Worm (Caenorhabditis elegans): ENCODE data around the gene gcy-22.

Gene gcy-22

ce11 chrV:20820033-20820432 lies 4.8 kb downstream of the gcy-22 start, which contains the start of gene T03D8.6:
Gene T03D8.6 (minus strand): TSS chrV:20820330.
- peak; percentile 68 for TF ChIP-seq blmp-1 (tag; optimal IDR thresholded peaks at IDR 0.05)
- no peak for TF ChIP-seq skn-1 (tag; optimal IDR thresholded peaks at IDR 0.05)

- no peak for TF ChIP-seq zag-1 (tag; optimal IDR thresholded peaks at IDR 0.05)
- TF ChIP-seq isw-1 (GFP tag; IDR thresholded peaks at IDR 0.05): no peak
- TF ChIP-seq lin-35 (GFP tag; optimal IDR thresholded peaks at IDR 0.05): no peak
- no peak for TF ChIP-seq C04F5.9 (tag; optimal IDR thresholded peaks at IDR 0.05)
- TF ChIP-seq efl-3 (GFP tag; optimal IDR thresholded peaks at IDR 0.05): no peak
- TF ChIP-seq ceh-63 (GFP tag; optimal IDR thresholded peaks at IDR 0.05): no peak
- no peak for TF ChIP-seq nhr-28 (tag; optimal IDR thresholded peaks at IDR 0.05)
- TF ChIP-seq lin-14 (GFP tag; optimal IDR thresholded peaks at IDR 0.05): no peak
- no peak for TF ChIP-seq xbp-1 (tag; optimal IDR thresholded peaks at IDR 0.05)
- no peak for TF ChIP-seq snu-23 (GFP tag; optimal IDR thresholded peaks at IDR 0.05)
- no peak for TF ChIP-seq unc-86 (tag; optimal IDR thresholded peaks at IDR 0.05)
- TF ChIP-seq skn-1 (tag; optimal IDR thresholded peaks at IDR 0.05): no peak
- no peak for TF ChIP-seq mep-1 (tag; optimal IDR thresholded peaks at IDR 0.05)
- no peak for TF ChIP-seq lin-39 (tag; optimal IDR thresholded peaks at IDR 0.05)
- no peak for TF ChIP-seq unc-130 (tag; optimal IDR thresholded peaks at IDR 0.05)
- TF ChIP-seq jun-1 (tag; optimal IDR thresholded peaks at IDR 0.05): no peak
- TF ChIP-seq vab-15 (tag; optimal IDR thresholded peaks at IDR 0.05): no peak
Measured at ce11 chrV:20815842-20816241, 9.0 kb downstream of the gcy-22 start, which contains the start of gene sshk-1. Gene sshk-1 (plus strand): TSS chrV:20816142.

DNA sequence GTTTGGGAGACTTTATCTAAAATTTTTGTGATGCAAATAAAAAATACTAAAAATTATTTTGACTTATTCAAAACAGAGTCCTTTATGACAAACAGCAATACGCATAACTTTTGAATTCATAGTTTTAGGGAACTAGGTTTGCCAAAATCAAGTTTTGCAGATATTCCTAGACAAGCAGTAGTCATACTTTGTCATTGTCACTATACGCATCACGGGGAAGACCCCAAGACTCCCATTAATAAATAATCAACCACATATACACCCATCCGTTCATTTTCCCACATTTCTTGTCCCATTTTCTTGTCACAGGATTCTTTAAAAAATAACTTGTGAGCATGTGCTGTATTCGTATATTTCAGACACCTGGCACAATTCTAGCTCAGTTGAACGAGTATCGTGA lies 10.4 kb downstream of the gcy-22 start, which contains the start of gene Y44A6D.7:
Gene Y44A6D.7 (plus strand): TSS at position 301 of the 400 bp plus-strand sequence.
- TF ChIP-seq lir-3 (tag; optimal IDR thresholded peaks at IDR 0.05; ENCODE audit: poor library complexity) (no peak), nhr-85 (tag) (peak; percentile 30), ceh-90 (tag; optimal IDR thresholded peaks at IDR 0.05) (no peak), ztf-11 (tag; optimal IDR thresholded peaks at IDR 0.05) (no peak)

- TF ChIP-seq nhr-12 (tag; optimal IDR thresholded peaks at IDR 0.05) (no peak), blmp-1 (tag; optimal IDR thresholded peaks at IDR 0.05) (no peak), lin-14 (GFP tag; optimal IDR thresholded peaks at IDR 0.05) (peak; percentile 56), ztf-4 (tag; optimal IDR thresholded peaks at IDR 0.05) (no peak), swsn-7 (tag; optimal IDR thresholded peaks at IDR 0.05) (no peak), elt-2 (tag; optimal IDR thresholded peaks at IDR 0.05) (no peak), sup-37 (GFP tag; optimal IDR thresholded peaks at IDR 0.05) (no peak), irx-1 (tag; optimal IDR thresholded peaks at IDR 0.05) (no peak), nhr-71 (tag; optimal IDR thresholded peaks at IDR 0.05) (no peak), efl-1 (optimal IDR thresholded peaks at IDR 0.05) (no peak), efl-1 (GFP tag; optimal IDR thresholded peaks at IDR 0.05 in 1 of 2) (peak in 1 of 2 experiments; percentile 7)
Measured at ce11 chrV:20813646-20814045, 11.2 kb downstream of the gcy-22 start.

DNA sequence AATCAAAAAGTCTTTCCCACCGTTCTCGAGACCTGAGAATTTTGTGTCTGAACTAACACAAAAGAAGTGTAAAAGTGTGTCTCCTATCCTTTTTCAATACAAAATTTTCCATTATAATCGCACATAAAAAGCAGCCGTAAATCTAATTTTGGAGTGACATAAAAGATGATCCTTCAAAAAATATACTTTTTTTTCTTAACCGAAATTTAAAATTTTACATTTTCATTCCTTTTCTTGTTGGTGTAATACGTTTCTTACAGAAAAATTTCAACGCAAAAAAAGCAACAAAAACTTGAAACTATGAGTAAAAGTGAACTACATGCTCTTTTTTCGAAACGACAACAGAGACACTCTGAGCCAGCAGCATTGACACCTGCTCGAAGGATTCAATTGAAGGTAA lies 17.8 kb downstream of the gcy-22 start, which contains the start of gene Y44A6D.6:
Gene Y44A6D.6 (plus strand): TSS at position 301 of the 400 bp plus-strand sequence.
- TF ChIP-seq rnt-1 (tag; optimal IDR thresholded peaks at IDR 0.05) (no peak), ces-1 (GFP tag; optimal IDR thresholded peaks at IDR 0.05) (no peak), lin-15B (tag; optimal IDR thresholded peaks at IDR 0.05) (no peak), skn-1 (tag; optimal IDR thresholded peaks at IDR 0.05) (no peak), C34B4.2 (tag; optimal IDR thresholded peaks at IDR 0.05) (no peak), unc-62 (GFP tag; optimal IDR thresholded peaks at IDR 0.05) (no peak)
